Fruit fly (Drosophila melanogaster) whole organism: ENCODE results near the gene Nepl15.

Experiments
- CG8478 ChIP-seq: fragments of >200 bp; optimal IDR thresholded peaks from 2 replicates; lab custom pipeline; 2018; ENCODE audit warnings: inconsistent platforms
- Dll ChIP-seq: fragments of >200 bp; optimal IDR thresholded peaks from 2 replicates; lab custom pipeline; 2017
- pan ChIP-seq: fragments of >200 bp; optimal IDR thresholded peaks from 2 replicates; lab custom pipeline; 2017

dm6 chr3R:22751111-22751510, 14.9 kb downstream of the Nepl15 start:
- TF ChIP-seq CG8478 (no peak), pan (lab: Kevin White, UChicago) (no peak), Dll (lab: Kevin White, UChicago) (no peak)
